Worm (Caenorhabditis elegans) whole organism, L3 larva: Measurements from ENCODE around the gene Y116A8C.468.

Experiments
- ama-1 ChIP-seq: fragments of 150-350 bp; optimal IDR thresholded peaks from 2 replicates; lab custom pipeline; 2018
- ceh-82 ChIP-seq: fragments of 150-350 bp; optimal IDR thresholded peaks from 2 replicates; lab custom pipeline; 2014; ENCODE audit warnings: missing biosample characterization, missing genetic modification characterization
- fkh-10 ChIP-seq: sonication (generic microtip); optimal IDR thresholded peaks from 2 replicates; lab custom pipeline; 2017; ENCODE audit warnings: missing biosample characterization, missing genetic modification reagents, missing genetic modification characterization
- fos-1 ChIP-seq: fragments of 150-350 bp; optimal IDR thresholded peaks from 2 replicates; lab custom pipeline; 2014; ENCODE audit warnings: missing biosample characterization, missing genetic modification characterization
- lin-15B ChIP-seq: fragments of 150-350 bp; optimal IDR thresholded peaks from 2 replicates; lab custom pipeline; 2014; ENCODE audit warnings: missing biosample characterization, missing genetic modification characterization
- lin-39 ChIP-seq: fragments of 150-350 bp; optimal IDR thresholded peaks from 2 replicates; lab custom pipeline; 2018; ENCODE audit warnings: missing biosample characterization, missing genetic modification reagents, missing genetic modification characterization
- snpc-4 ChIP-seq: fragments of 150-350 bp; optimal IDR thresholded peaks from 2 replicates; lab custom pipeline; 2014; ENCODE audit warnings: missing biosample characterization, missing genetic modification characterization

DNA sequence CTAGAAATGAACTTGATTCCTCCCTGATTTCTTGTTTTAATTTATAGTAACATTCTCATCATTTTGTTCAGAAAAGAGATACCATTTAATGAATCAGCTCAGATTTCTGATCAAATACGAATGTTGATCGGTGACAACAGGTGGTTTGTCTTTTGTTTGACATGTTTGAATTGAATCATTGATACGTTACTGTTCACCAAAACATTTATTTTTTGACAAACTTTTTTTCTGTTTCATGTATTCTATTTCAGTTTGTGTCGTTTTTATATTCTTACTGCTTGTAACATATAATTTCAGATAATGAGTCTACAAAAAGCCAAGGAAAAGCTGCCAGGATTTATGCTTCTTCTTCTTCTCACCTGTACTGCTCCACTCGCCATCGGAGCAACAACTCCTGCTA lies 5.9 kb downstream of the Y116A8C.468 start, which contains the start of gene nep-24:
- no peak for TF ChIP-seq ama-1 (lab: Kevin White, UChicago)
- TF ChIP-seq snpc-4: no peak
- no peak for TF ChIP-seq fos-1 (tag; lab: Kevin White, UChicago)
- TF ChIP-seq fkh-10 (GFP tag; lab: Kevin White, UChicago): no peak
- no peak for TF ChIP-seq lin-15B (tag; lab: Kevin White, UChicago)
- no peak for TF ChIP-seq lin-39 (tag; lab: Kevin White, UChicago)
- no peak for TF ChIP-seq ceh-82 (tag; lab: Kevin White, UChicago)
